Fruit fly (Drosophila melanogaster) whole organism, embryonic: ENCODE measurements around the gene CG8460.

ENCODE experiments used
- Adf1 ChIP-seq: fragments of 200-800 bp; sonication (Bioruptor generic); IDR thresholded peaks from 2 replicates; pipeline ENCODE4 v1.3.6; 2022; ENCODE audit warnings: missing biosample characterization, missing genetic modification characterization
- Awh ChIP-seq: fragments of 200-800 bp; sonication (Bioruptor generic); IDR thresholded peaks from 2 replicates; pipeline ENCODE4, ENCODE4 v1.3.6; 2022; ENCODE audit warnings: missing biosample characterization, missing genetic modification characterization
- CG10147 ChIP-seq: fragments of 200-800 bp; sonication (Bioruptor generic); optimal IDR thresholded peaks from 2 replicates; lab custom pipeline; 2019; ENCODE audit warnings: missing biosample characterization, mild to moderate bottlenecking, missing genetic modification characterization, moderate library complexity
- CG12155 ChIP-seq: fragments of 200-800 bp; sonication (Bioruptor generic); optimal IDR thresholded peaks from 3 replicates; lab custom pipeline; 2016; ENCODE audit warnings: missing biosample characterization, missing genetic modification characterization
- CG12219 ChIP-seq: fragments of 200-800 bp; sonication (Bioruptor generic); optimal IDR thresholded peaks from 3 replicates; lab custom pipeline; 2018; ENCODE audit warnings: missing biosample characterization, mild to moderate bottlenecking, missing genetic modification characterization
- CG13296 ChIP-seq: fragments of 200-800 bp; sonication (Bioruptor generic); optimal IDR thresholded peaks from 3 replicates; lab custom pipeline; 2018; ENCODE audit warnings: missing biosample characterization, mild to moderate bottlenecking, missing genetic modification characterization
- CG13624 ChIP-seq: fragments of 200-800 bp; sonication (Bioruptor generic); optimal IDR thresholded peaks from 2 replicates; lab custom pipeline; 2016; ENCODE audit warnings: missing biosample characterization, missing genetic modification characterization
- CG16815 ChIP-seq: fragments of 200-800 bp; sonication (Bioruptor generic); optimal IDR thresholded peaks from 3 replicates; lab custom pipeline; 2017; ENCODE audit warnings: missing biosample characterization, mild to moderate bottlenecking, missing genetic modification characterization
- CG18599 ChIP-seq: fragments of 200-800 bp; sonication (Bioruptor generic); optimal IDR thresholded peaks from 3 replicates; lab custom pipeline; 2017; ENCODE audit warnings: missing biosample characterization, missing genetic modification characterization, mild to moderate bottlenecking, moderate library complexity, missing genetic modification reagents
- CG2889 ChIP-seq: fragments of 200-800 bp; sonication (Bioruptor generic); IDR thresholded peaks from 3 replicates; pipeline ENCODE4 v1.3.6; 2022; ENCODE audit warnings: missing biosample characterization, missing genetic modification characterization
- CG6791 ChIP-seq: fragments of 200-800 bp; sonication (Bioruptor generic); IDR thresholded peaks from 3 replicates; pipeline ENCODE4 v1.3.6; 2022; ENCODE audit warnings: missing biosample characterization, missing genetic modification characterization; ENCODE audit not compliant: partially characterized antibody
- CG7357 ChIP-seq: fragments of 200-800 bp; sonication (Bioruptor generic); IDR thresholded peaks from 3 replicates; pipeline ENCODE4 v1.3.6; 2022; ENCODE audit warnings: missing biosample characterization, missing genetic modification characterization
- CG7786 ChIP-seq: fragments of 200-800 bp; sonication (Bioruptor generic); optimal IDR thresholded peaks from 2 replicates; lab custom pipeline; 2016; ENCODE audit warnings: missing biosample characterization, missing genetic modification characterization
- CG8089 ChIP-seq: fragments of 200-800 bp; sonication (Bioruptor generic); optimal IDR thresholded peaks from 3 replicates; lab custom pipeline; 2016; ENCODE audit warnings: missing biosample characterization, missing genetic modification characterization
- CG8478 ChIP-seq: fragments of >200 bp; optimal IDR thresholded peaks from 2 replicates; lab custom pipeline; 2018
- Camta ChIP-seq: fragments of 200-800 bp; sonication (Bioruptor generic); optimal IDR thresholded peaks from 2 replicates; lab custom pipeline; 2016; ENCODE audit warnings: missing biosample characterization, missing genetic modification characterization
- D19B ChIP-seq: fragments of 200-800 bp; sonication (Bioruptor generic); optimal IDR thresholded peaks from 2 replicates; lab custom pipeline; 2017; ENCODE audit warnings: missing biosample characterization, mild to moderate bottlenecking, missing genetic modification characterization
- Doc3 ChIP-seq: fragments of 200-800 bp; sonication (Bioruptor generic); IDR thresholded peaks from 3 replicates; pipeline ENCODE4 v1.3.6; 2022; ENCODE audit warnings: missing biosample characterization, missing genetic modification characterization; ENCODE audit not compliant: partially characterized antibody
- Drgx ChIP-seq: fragments of 200-800 bp; sonication (Bioruptor generic); IDR thresholded peaks from 2 replicates; pipeline ENCODE4 v1.3.6; 2022; ENCODE audit warnings: missing biosample characterization, missing genetic modification characterization
- H15 ChIP-seq: fragments of 200-800 bp; sonication (Bioruptor generic); IDR thresholded peaks from 3 replicates; pipeline ENCODE4 v1.3.6; 2022; ENCODE audit warnings: missing biosample characterization, missing genetic modification characterization
- HLH54F ChIP-seq: fragments of 200-800 bp; sonication (Bioruptor generic); optimal IDR thresholded peaks from 3 replicates; lab custom pipeline; 2016; ENCODE audit warnings: missing biosample characterization, missing genetic modification characterization
- HmgD ChIP-seq: fragments of 200-800 bp; sonication (Bioruptor generic); optimal IDR thresholded peaks from 3 replicates; lab custom pipeline; 2016; ENCODE audit warnings: missing biosample characterization, missing genetic modification characterization
- Hr51 ChIP-seq, 2 experiments: fragments of 200-800 bp; sonication (Bioruptor generic); optimal IDR thresholded peaks; 2 replicates in 1 of 2; 3 replicates in 1 of 2; lab custom pipeline; 2016 to 2018; ENCODE audit warnings: missing biosample characterization in 2 of 2, missing genetic modification characterization in 2 of 2, mild to moderate bottlenecking in 1 of 2, moderate library complexity in 1 of 2
- Med ChIP-seq: fragments of 200-800 bp; sonication (Bioruptor generic); peaks from one replicate; lab custom pipeline; 2016; ENCODE audit warnings: missing biosample characterization, missing genetic modification characterization, mild to moderate bottlenecking, inconsistent platforms, moderate library complexity
- NK7.1 ChIP-seq: fragments of 200-800 bp; sonication (Bioruptor generic); optimal IDR thresholded peaks from 3 replicates; lab custom pipeline; 2016; ENCODE audit warnings: missing biosample characterization, missing genetic modification characterization
- Nf-YA ChIP-seq: fragments of 200-800 bp; sonication (Bioruptor generic); IDR thresholded peaks from 2 replicates; pipeline ENCODE4 v1.3.6; 2022; ENCODE audit warnings: missing biosample characterization, missing genetic modification characterization
- NfI ChIP-seq: fragments of 200-800 bp; sonication (Bioruptor generic); optimal IDR thresholded peaks from 3 replicates; lab custom pipeline; 2018; ENCODE audit warnings: missing biosample characterization, mild to moderate bottlenecking, missing genetic modification characterization, moderate library complexity
- Oli ChIP-seq: fragments of 200-800 bp; sonication (Bioruptor generic); optimal IDR thresholded peaks from 2 replicates; lab custom pipeline; 2018; ENCODE audit warnings: missing biosample characterization, mild to moderate bottlenecking, missing genetic modification characterization, moderate library complexity
- Rfx ChIP-seq: fragments of 200-800 bp; sonication (Bioruptor generic); IDR thresholded peaks from 2 replicates; pipeline ENCODE4 v1.3.6; 2022; ENCODE audit warnings: missing biosample characterization, missing genetic modification characterization
- Spps ChIP-seq: fragments of 200-800 bp; sonication (Bioruptor generic); optimal IDR thresholded peaks from 2 replicates; lab custom pipeline; 2018; ENCODE audit warnings: missing biosample characterization, mild to moderate bottlenecking, missing genetic modification characterization
- al ChIP-seq: fragments of 200-800 bp; sonication (Bioruptor generic); IDR thresholded peaks from 2 replicates; pipeline ENCODE4 v1.3.6; 2022; ENCODE audit warnings: missing biosample characterization, missing genetic modification characterization
- bab2 ChIP-seq: fragments of 200-800 bp; sonication (Bioruptor generic); optimal IDR thresholded peaks from 2 replicates; lab custom pipeline; 2016; ENCODE audit warnings: missing biosample characterization, missing genetic modification characterization
- bsh ChIP-seq, 2 experiments: fragments of 200-800 bp; sonication (Bioruptor generic); optimal IDR thresholded peaks; 2 replicates each; lab custom pipeline; 2017 to 2018; ENCODE audit warnings: mild to moderate bottlenecking in 2 of 2, missing biosample characterization in 2 of 2, missing genetic modification characterization in 2 of 2, moderate library complexity in 1 of 2
- chif ChIP-seq, 2 experiments: fragments of 200-800 bp; sonication (Bioruptor generic); optimal IDR thresholded peaks; 3 replicates each; lab custom pipeline; 2016; ENCODE audit warnings: missing biosample characterization in 2 of 2, missing genetic modification characterization in 2 of 2
- corto ChIP-seq: fragments of 200-800 bp; sonication (Bioruptor generic); optimal IDR thresholded peaks from 2 replicates; lab custom pipeline; 2016; ENCODE audit warnings: missing biosample characterization, mild to moderate bottlenecking, missing genetic modification characterization, moderate library complexity
- dmrt11E ChIP-seq: fragments of 200-800 bp; sonication (Bioruptor generic); optimal IDR thresholded peaks from 3 replicates; lab custom pipeline; 2018; ENCODE audit warnings: missing biosample characterization, mild to moderate bottlenecking, missing genetic modification characterization, moderate library complexity
- dysf ChIP-seq: fragments of 200-800 bp; sonication (Bioruptor generic); IDR thresholded peaks from 3 replicates; pipeline ENCODE4 v1.3.6; 2022; ENCODE audit warnings: missing biosample characterization, missing genetic modification characterization
- esg ChIP-seq: fragments of 200-800 bp; sonication (Bioruptor generic); conservative IDR thresholded peaks from 2 replicates; pipeline ENCODE4 v1.3.6; 2022; ENCODE audit warnings: missing biosample characterization, missing genetic modification characterization
- hkb ChIP-seq, 2 experiments: fragments of 200-800 bp in 1 of 2; fragments of >200 bp in 1 of 2; sonication (Bioruptor generic) in 1 of 2; IDR thresholded peaks in 1 of 2; optimal IDR thresholded peaks in 1 of 2; 2 replicates each; pipeline versions ENCODE4 v1.3.6 to Lab custom; 2017 to 2022; ENCODE audit warnings: missing biosample characterization in 1 of 2, missing genetic modification characterization in 1 of 2
- mld ChIP-seq: fragments of 200-800 bp; sonication (Bioruptor generic); IDR thresholded peaks from 3 replicates; pipeline ENCODE4 v1.3.6; 2022; ENCODE audit warnings: missing biosample characterization, missing genetic modification characterization; ENCODE audit not compliant: partially characterized antibody
- onecut ChIP-seq: fragments of 200-800 bp; sonication (Bioruptor generic); IDR thresholded peaks from 2 replicates; pipeline ENCODE4 v1.3.6; 2022; ENCODE audit warnings: missing biosample characterization, missing genetic modification characterization
- otp ChIP-seq: fragments of 200-800 bp; sonication (Bioruptor generic); IDR thresholded peaks from 3 replicates; pipeline ENCODE4, ENCODE4 v1.3.6; 2022; ENCODE audit warnings: missing biosample characterization, missing genetic modification characterization
- run ChIP-seq: fragments of 200-800 bp; sonication (Bioruptor generic); optimal IDR thresholded peaks from 3 replicates; lab custom pipeline; 2018; ENCODE audit warnings: missing biosample characterization, mild to moderate bottlenecking, missing genetic modification characterization
- sc ChIP-seq, 3 experiments: fragments of >200 bp in 2 of 3; fragments of 200-800 bp in 1 of 3; sonication (Bioruptor generic) in 1 of 3; optimal IDR thresholded peaks; 2 replicates in 2 of 3; 3 replicates in 1 of 3; lab custom pipeline; 2017; ENCODE audit warnings: mild to moderate bottlenecking in 1 of 3, missing biosample characterization in 1 of 3, missing genetic modification characterization in 1 of 3, missing genetic modification reagents in 1 of 3
- sens ChIP-seq: fragments of 200-800 bp; sonication (Bioruptor generic); peaks from one replicate; lab custom pipeline; 2016; ENCODE audit warnings: missing biosample characterization, missing genetic modification characterization
- sens-2 ChIP-seq: fragments of 200-800 bp; sonication (Bioruptor generic); IDR thresholded peaks from 2 replicates; pipeline ENCODE4 v1.3.6; 2022; ENCODE audit warnings: missing biosample characterization, missing genetic modification characterization
- sisA ChIP-seq: fragments of 200-800 bp; sonication (Bioruptor generic); IDR thresholded peaks from 2 replicates; pipeline ENCODE4 v1.3.6; 2022; ENCODE audit warnings: missing biosample characterization, missing genetic modification characterization
- slbo ChIP-seq: fragments of 200-800 bp; sonication (Bioruptor generic); IDR thresholded peaks from 2 replicates; pipeline ENCODE4 v1.3.6; 2022; ENCODE audit warnings: missing biosample characterization, missing genetic modification characterization
- sr ChIP-seq: fragments of 200-800 bp; sonication (Bioruptor generic); IDR thresholded peaks from 3 replicates; pipeline ENCODE4 v1.3.6; 2022; ENCODE audit warnings: missing biosample characterization, missing genetic modification characterization
- tin ChIP-seq: fragments of 200-800 bp; sonication (Bioruptor generic); optimal IDR thresholded peaks from 3 replicates; lab custom pipeline; 2016; ENCODE audit warnings: missing biosample characterization, missing genetic modification characterization
- unpg ChIP-seq: fragments of 200-800 bp; sonication (Bioruptor generic); optimal IDR thresholded peaks from 3 replicates; lab custom pipeline; 2018; ENCODE audit warnings: missing biosample characterization, mild to moderate bottlenecking, missing genetic modification characterization, moderate library complexity
- usp ChIP-seq: fragments of >200 bp; optimal IDR thresholded peaks from 2 replicates; lab custom pipeline; 2017; ENCODE audit warnings: missing biosample characterization, missing genetic modification characterization

Gene CG8460

dm6 chr2L:8229134-8229533 lies 32.1 kb downstream of the CG8460 start (continued):
- TF ChIP-seq usp (GFP tag; lab: Kevin White, UChicago) (no peak), Spps (tag; lab: Kevin White, UChicago) (no peak), Drgx (peak; percentile 81), sr (GFP tag; lab: Robert Waterston, UW) (no peak), bab2 (GFP tag; lab: Kevin White, UChicago) (peak; percentile 50), Camta (no peak), CG7786 (GFP tag; lab: Kevin White, UChicago) (no peak), H15 (GFP tag; lab: Robert Waterston, UW) (no peak), CG12219 (no peak), Med (GFP tag; lab: Kevin White, UChicago) (peak; percentile 69), CG2889 (GFP tag; lab: Robert Waterston, UW) (no peak), dysf (peak; percentile 5; the same call in 1 of the 3 replicates), HmgD (no peak), bsh (GFP tag; optimal IDR thresholded peaks at IDR 0.05; lab: Kevin White, UChicago) (peak in 1 of 2 experiments; percentile 37), HLH54F (no peak), CG8478 (no peak), slbo (GFP tag; lab: Robert Waterston, UW) (peak; percentile 46), CG8089 (no peak), run (tag; lab: Kevin White, UChicago) (no peak), Doc3 (GFP tag; lab: Robert Waterston, UW) (no peak), al (GFP tag; lab: Robert Waterston, UW) (0 out of 2 replicates have a peak, but pooled peaks have one; percentile 16), hkb (optimal IDR thresholded peaks at IDR 0.05; lab: Kevin White, UChicago) (no peak), hkb (GFP tag; IDR thresholded peaks at IDR 0.05; lab: Robert Waterston, UW) (no peak), CG10147 (GFP tag; lab: Kevin White, UChicago) (no peak), NK7.1 (GFP tag; lab: Kevin White, UChicago) (no peak), mld (no peak), sens (GFP tag; lab: Kevin White, UChicago) (peak; percentile 47), CG13296 (GFP tag; lab: Kevin White, UChicago) (no peak), sens-2 (no peak), CG16815 (GFP tag; lab: Kevin White, UChicago) (no peak), sisA (GFP tag; lab: Robert Waterston, UW) (no peak), Rfx (GFP tag; lab: Robert Waterston, UW) (0 out of 2 replicates have a peak, but pooled peaks have one; percentile 6), tin (GFP tag; lab: Kevin White, UChicago) (no peak), Awh (0 out of 2 replicates have a peak, but pooled peaks have one; percentile 23), CG6791 (no peak), Nf-YA (GFP tag; lab: Robert Waterston, UW) (0 out of 2 replicates have a peak, but pooled peaks have one; percentile 15)

- TF ChIP-seq CG7357 (GFP tag; lab: Robert Waterston, UW) (peak; percentile 33; the same call in 1 of the 3 replicates), onecut (GFP tag; lab: Robert Waterston, UW) (peak; percentile 24), CG18599 (peak; percentile 5), bsh (GFP tag; optimal IDR thresholded peaks at IDR 0.05; lab: Kevin White, UChicago) (peak in 1 of 2 experiments; percentile 15), dmrt11E (tag; lab: Kevin White, UChicago) (peak; percentile 47), Hr51 (GFP tag; optimal IDR thresholded peaks at IDR 0.05; lab: Kevin White, UChicago) (peak in 1 of 2 experiments; percentile 35), CG12155 (GFP tag; lab: Kevin White, UChicago) (no peak), otp (GFP tag; lab: Robert Waterston, UW) (peak; percentile 48; the same call in 2 of the 3 replicates), chif (GFP tag; optimal IDR thresholded peaks at IDR 0.05; lab: Kevin White, UChicago) (peak in 1 of 2 experiments; percentile 24), CG13624 (GFP tag; lab: Kevin White, UChicago) (no peak), NfI (GFP tag; lab: Kevin White, UChicago) (no peak), Oli (tag; lab: Kevin White, UChicago) (peak; percentile 31), esg (GFP tag; lab: Robert Waterston, UW) (peak; percentile 33; the same call in 1 of the 2 replicates), unpg (GFP tag; lab: Kevin White, UChicago) (peak; percentile 40), Adf1 (no peak), sc (optimal IDR thresholded peaks at IDR 0.05; lab: Kevin White, UChicago) (no peak), sc (GFP tag; optimal IDR thresholded peaks at IDR 0.05; lab: Kevin White, UChicago) (no peak), corto (GFP tag; lab: Kevin White, UChicago) (peak; percentile 40), slbo (GFP tag; lab: Robert Waterston, UW) (peak; percentile 68), D19B (no peak)
Observed at dm6 chr2L:8229628-8230027, 32.6 kb downstream of the CG8460 start.
